Worm (Caenorhabditis elegans) whole organism, L2 larva: ENCODE data around the gene F13H6.5.

Experiments used
- ZK546.5 ChIP-seq: sonication (generic microtip); optimal IDR thresholded peaks from 2 replicates; lab custom pipeline; 2017; ENCODE audit warnings: missing biosample characterization, missing genetic modification characterization
- alr-1 ChIP-seq: fragments of 150-350 bp; optimal IDR thresholded peaks from 2 replicates; lab custom pipeline; 2014; ENCODE audit warnings: missing biosample characterization, missing genetic modification characterization
- ama-1 ChIP-seq: fragments of 150-350 bp; optimal IDR thresholded peaks from 2 replicates; lab custom pipeline; 2018; ENCODE audit warnings: inconsistent platforms
- crh-2 ChIP-seq: sonication (generic microtip); optimal IDR thresholded peaks from 2 replicates; lab custom pipeline; 2017; ENCODE audit warnings: missing biosample characterization, missing genetic modification characterization
- dmd-4 ChIP-seq: sonication (generic microtip); optimal IDR thresholded peaks from 2 replicates; lab custom pipeline; 2017; ENCODE audit warnings: missing biosample characterization, missing genetic modification characterization
- egl-27 ChIP-seq: sonication (generic microtip); optimal IDR thresholded peaks from 3 replicates; lab custom pipeline; 2017; ENCODE audit warnings: missing biosample characterization, missing genetic modification reagents, missing genetic modification characterization
- fos-1 ChIP-seq: fragments of 150-350 bp; optimal IDR thresholded peaks from 2 replicates; lab custom pipeline; 2014; ENCODE audit warnings: missing biosample characterization, missing genetic modification characterization
- gmeb-1 ChIP-seq: fragments of 150-350 bp; optimal IDR thresholded peaks from 2 replicates; lab custom pipeline; 2014; ENCODE audit warnings: missing biosample characterization, missing genetic modification characterization
- lin-11 ChIP-seq: fragments of 150-350 bp; sonication (generic microtip); optimal IDR thresholded peaks from 2 replicates; lab custom pipeline; 2014; ENCODE audit warnings: missing biosample characterization, missing genetic modification characterization, inconsistent platforms, mixed read lengths
- lin-13 ChIP-seq: fragments of 150-350 bp; optimal IDR thresholded peaks from 2 replicates; lab custom pipeline; 2014; ENCODE audit warnings: missing biosample characterization, missing genetic modification reagents, missing genetic modification characterization
- lin-39 ChIP-seq: fragments of 150-350 bp; optimal IDR thresholded peaks from 2 replicates; lab custom pipeline; 2014; ENCODE audit warnings: missing biosample characterization, missing genetic modification reagents, missing genetic modification characterization
- mbf-1 ChIP-seq: sonication (generic microtip); optimal IDR thresholded peaks from 2 replicates; lab custom pipeline; 2017; ENCODE audit warnings: missing biosample characterization, missing genetic modification characterization
- nhr-11 ChIP-seq: fragments of 150-350 bp; optimal IDR thresholded peaks from 2 replicates; lab custom pipeline; 2014; ENCODE audit warnings: missing biosample characterization, missing genetic modification characterization
- nhr-12 ChIP-seq: fragments of 150-350 bp; optimal IDR thresholded peaks from 2 replicates; lab custom pipeline; 2014; ENCODE audit warnings: missing biosample characterization, missing genetic modification characterization
- nhr-23 ChIP-seq: fragments of 150-350 bp; optimal IDR thresholded peaks from 2 replicates; lab custom pipeline; 2014; ENCODE audit warnings: missing biosample characterization, missing genetic modification reagents, missing genetic modification characterization
- nhr-237 ChIP-seq: fragments of 150-350 bp; optimal IDR thresholded peaks from 2 replicates; lab custom pipeline; 2014; ENCODE audit warnings: missing biosample characterization, missing genetic modification characterization
- nhr-25 ChIP-seq: fragments of 150-350 bp; sonication (generic microtip); optimal IDR thresholded peaks from 3 replicates; lab custom pipeline; 2014; ENCODE audit warnings: missing biosample characterization, missing genetic modification characterization
- nhr-6 ChIP-seq: fragments of 150-350 bp; optimal IDR thresholded peaks from 2 replicates; lab custom pipeline; 2014; ENCODE audit warnings: missing biosample characterization, missing genetic modification characterization
- nhr-77 ChIP-seq: fragments of 150-350 bp; optimal IDR thresholded peaks from 2 replicates; lab custom pipeline; 2014; ENCODE audit warnings: missing biosample characterization, missing genetic modification characterization
- sem-4 ChIP-seq: fragments of 150-350 bp; optimal IDR thresholded peaks from 2 replicates; lab custom pipeline; 2014; ENCODE audit warnings: missing biosample characterization, missing genetic modification reagents, missing genetic modification characterization
- sma-9 ChIP-seq, 2 experiments: fragments of 150-350 bp in 1 of 2; sonication (generic microtip) in 1 of 2; optimal IDR thresholded peaks; 2 replicates each; lab custom pipeline; 2014 to 2016; ENCODE audit warnings: missing genetic modification characterization in 2 of 2, mild to moderate bottlenecking in 1 of 2, missing biosample characterization in 1 of 2, missing compliant biosample characterization in 1 of 2, missing genetic modification reagents in 1 of 2, moderate library complexity in 1 of 2
- unc-39 ChIP-seq: fragments of 150-350 bp; optimal IDR thresholded peaks from 2 replicates; lab custom pipeline; 2014; ENCODE audit warnings: missing biosample characterization, missing genetic modification characterization
- unc-55 ChIP-seq: fragments of 150-350 bp; sonication (generic microtip); optimal IDR thresholded peaks from 3 replicates; lab custom pipeline; 2014; ENCODE audit warnings: missing biosample characterization, missing genetic modification reagents, missing genetic modification characterization
- ztf-11 ChIP-seq: sonication (generic microtip); optimal IDR thresholded peaks from 2 replicates; lab custom pipeline; 2017; ENCODE audit warnings: missing biosample characterization, missing genetic modification characterization

F13H6.5 gene

ce11 chrV:6407587-6407986 lies 32.8 kb upstream of the F13H6.5 start:
- TF ChIP-seq nhr-77 (tag; lab: Kevin White, UChicago) (no peak), nhr-237 (tag; lab: Kevin White, UChicago) (no peak), sma-9 (GFP tag; optimal IDR thresholded peaks at IDR 0.05; lab: Kevin White, UChicago) (peak; percentile 14), sma-9 (tag; optimal IDR thresholded peaks at IDR 0.05; lab: Kevin White, UChicago) (no peak), gmeb-1 (tag; lab: Kevin White, UChicago) (no peak), lin-13 (GFP tag; lab: Kevin White, UChicago) (no peak), crh-2 (tag; lab: Kevin White, UChicago) (peak; percentile 54)

ce11 chrV:6400950-6401551 lies 26.3 kb upstream of the F13H6.5 start:
- TF ChIP-seq crh-2 (tag; lab: Kevin White, UChicago) (peak; percentile 55), lin-39 (tag; lab: Kevin White, UChicago) (no peak)

ce11 chrV:6400528-6400927 lies 25.8 kb upstream of the F13H6.5 start:
- TF ChIP-seq unc-55: no peak
- TF ChIP-seq crh-2 (tag; lab: Kevin White, UChicago): peak; percentile 14
- peak; percentile 32 for TF ChIP-seq fos-1 (tag; lab: Kevin White, UChicago)

ce11 chrV:6399831-6400230 lies 25.1 kb upstream of the F13H6.5 start, which contains the start of gene gfi-1:
TSS of gene gfi-1 (minus strand) at chrV:6399931.
- TF ChIP-seq unc-39 (tag; lab: Kevin White, UChicago) (no peak), egl-27 (tag; lab: Kevin White, UChicago) (no peak), lin-13 (GFP tag; lab: Kevin White, UChicago) (no peak)

ce11 chrV:6398922-6399321 lies 24.2 kb upstream of the F13H6.5 start:
- TF ChIP-seq crh-2 (tag; lab: Kevin White, UChicago) (peak; percentile 3), alr-1 (tag; lab: Kevin White, UChicago) (no peak), gmeb-1 (tag; lab: Kevin White, UChicago) (no peak), sma-9 (GFP tag; optimal IDR thresholded peaks at IDR 0.05; lab: Kevin White, UChicago) (peak; percentile 50), sma-9 (tag; optimal IDR thresholded peaks at IDR 0.05; lab: Kevin White, UChicago) (no peak), fos-1 (tag; lab: Kevin White, UChicago) (peak; percentile 67)

- TF ChIP-seq alr-1 (tag; lab: Kevin White, UChicago) (no peak), unc-55 (no peak), ZK546.5 (tag; lab: Kevin White, UChicago) (no peak), nhr-25 (no peak), nhr-12 (tag; lab: Kevin White, UChicago) (no peak), sma-9 (GFP tag; optimal IDR thresholded peaks at IDR 0.05; lab: Kevin White, UChicago) (no peak), sma-9 (tag; optimal IDR thresholded peaks at IDR 0.05; lab: Kevin White, UChicago) (no peak)
These were observed 15.4 kb upstream of the F13H6.5 start, which contains the start of gene F57F4.1 for ce11 chrV:6390163-6390562. TSS of gene F57F4.1 (plus strand) at chrV:6390463.

ce11 chrV:6389634-6390033 lies 14.9 kb upstream of the F13H6.5 start, which contains the start of gene F57F4.2:
TSS of gene F57F4.2 (minus strand) at chrV:6389734.
- TF ChIP-seq mbf-1 (tag; lab: Kevin White, UChicago) (no peak), nhr-77 (tag; lab: Kevin White, UChicago) (no peak), nhr-11 (no peak), ztf-11 (tag; lab: Kevin White, UChicago) (no peak), ZK546.5 (tag; lab: Kevin White, UChicago) (no peak)

- TF ChIP-seq sem-4 (tag; lab: Kevin White, UChicago) (no peak), lin-11 (tag; lab: Kevin White, UChicago) (no peak), nhr-77 (tag; lab: Kevin White, UChicago) (no peak)
These were observed 11.0 kb upstream of the F13H6.5 start for ce11 chrV:6385677-6386276.

- TF ChIP-seq nhr-23 (tag; lab: Kevin White, UChicago) (no peak), ztf-11 (tag; lab: Kevin White, UChicago) (no peak), nhr-12 (tag; lab: Kevin White, UChicago) (no peak), lin-39 (tag; lab: Kevin White, UChicago) (no peak), lin-13 (GFP tag; lab: Kevin White, UChicago) (no peak), dmd-4 (tag; lab: Kevin White, UChicago) (no peak), ama-1 (lab: Kevin White, UChicago) (no peak), nhr-6 (tag; lab: Kevin White, UChicago) (no peak), nhr-77 (tag; lab: Kevin White, UChicago) (no peak), mbf-1 (tag; lab: Kevin White, UChicago) (no peak), ZK546.5 (tag; lab: Kevin White, UChicago) (no peak)
These were observed 6.2 kb downstream of the F13H6.5 start for ce11 chrV:6368494-6368893.
